Fruit fly (Drosophila melanogaster) whole organism, embryonic: ENCODE results near the gene Eig71Ej.

Experiments
- CG7271 ChIP-seq: fragments of 200-800 bp; sonication (Bioruptor generic); optimal IDR thresholded peaks from 2 replicates; lab custom pipeline; 2018; ENCODE audit warnings: missing biosample characterization, mild to moderate bottlenecking, missing genetic modification characterization, moderate library complexity
- Dfd ChIP-seq, 2 experiments: fragments of >200 bp; optimal IDR thresholded peaks; 2 replicates each; lab custom pipeline; 2017; ENCODE audit warnings: missing biosample characterization in 2 of 2, missing genetic modification characterization in 2 of 2
- Ets65A ChIP-seq: fragments of 200-800 bp; sonication (Bioruptor generic); peaks from one replicate; lab custom pipeline; 2016; ENCODE audit warnings: missing biosample characterization, missing genetic modification characterization
- mam ChIP-seq: fragments of 200-800 bp; sonication (Bioruptor generic); optimal IDR thresholded peaks from 3 replicates; lab custom pipeline; 2016; ENCODE audit warnings: missing biosample characterization, missing genetic modification characterization

DNA sequence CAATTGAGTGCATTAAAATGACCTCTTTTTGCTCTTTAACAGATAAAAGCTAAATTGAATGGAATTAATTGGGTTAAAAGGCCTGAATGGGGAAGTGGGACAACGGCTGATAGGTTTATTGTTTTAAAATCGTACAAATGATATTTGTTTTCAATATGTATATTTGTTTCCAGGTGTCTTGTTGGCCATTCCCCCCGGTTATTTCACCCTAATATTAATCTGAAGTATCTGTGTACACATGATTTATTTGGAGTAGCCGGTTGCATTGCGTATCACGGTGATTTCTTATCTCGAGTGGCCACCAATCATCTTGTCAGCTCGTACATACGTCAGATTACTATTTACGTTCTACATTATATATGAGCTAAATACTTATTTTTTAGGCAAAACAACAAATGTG is 24.5 kb downstream of the Eig71Ej start:
- TF ChIP-seq Ets65A (GFP tag; lab: Kevin White, UChicago) (no peak), mam (GFP tag; lab: Kevin White, UChicago) (no peak), CG7271 (tag; lab: Kevin White, UChicago) (no peak), Dfd (GFP tag; optimal IDR thresholded peaks at IDR 0.05; lab: Kevin White, UChicago) (no peak)
